Worm (Caenorhabditis elegans) whole organism, mixed stage, embryonic: ENCODE measurements around the gene gst-15.

Source experiments
- nhr-12 ChIP-seq: fragments of 150-350 bp; optimal IDR thresholded peaks from 2 replicates; lab custom pipeline; 2014; ENCODE audit warnings: missing biosample characterization, missing genetic modification characterization
- pha-4 ChIP-seq: fragments of 150-350 bp; optimal IDR thresholded peaks from 2 replicates; lab custom pipeline; 2018; ENCODE audit warnings: missing biosample characterization, missing genetic modification reagents, missing genetic modification characterization
- tbx-8 ChIP-seq: fragments of 200-800 bp; sonication (Bioruptor generic); optimal IDR thresholded peaks from 2 replicates; lab custom pipeline; 2018; ENCODE audit warnings: mild to moderate bottlenecking, missing genetic modification characterization, moderate library complexity, missing compliant biosample characterization
- unc-39 ChIP-seq: fragments of 150-350 bp; optimal IDR thresholded peaks from 2 replicates; lab custom pipeline; 2014; ENCODE audit warnings: missing biosample characterization, missing genetic modification characterization
- unc-62 ChIP-seq: fragments of 150-350 bp; optimal IDR thresholded peaks from 2 replicates; lab custom pipeline; 2014; ENCODE audit warnings: missing biosample characterization, missing genetic modification reagents, missing genetic modification characterization

- TF ChIP-seq tbx-8 (GFP tag; lab: Kevin White, UChicago) (no peak), pha-4 (tag; lab: Kevin White, UChicago) (no peak), unc-39 (tag; lab: Kevin White, UChicago) (no peak), nhr-12 (tag; lab: Kevin White, UChicago) (no peak), unc-62 (GFP tag; lab: Kevin White, UChicago) (no peak)
Measured at ce11 chrII:13636596-13636995, 23.6 kb upstream of the gst-15 start.
